Fruit fly (Drosophila melanogaster): ENCODE data around the gene CG13901.
A peak's percentile ranks its signal among the peaks of the same experiment; 100 is the strongest.

CG13901 gene

dm6 chr3L:835455-836034 lies 2.1 kb downstream of the CG13901 start, which contains the start of gene CG42554 (continued):
- TF ChIP-seq CG6683 (GFP tag; optimal IDR thresholded peaks at IDR 0.05): no peak
- peak; percentile 88 for TF ChIP-seq Dp (GFP tag; optimal IDR thresholded peaks at IDR 0.05)
- TF ChIP-seq CG14710 (tag; optimal IDR thresholded peaks at IDR 0.05): peak; percentile 44
- peak; percentile 10 for TF ChIP-seq twi (tag; optimal IDR thresholded peaks at IDR 0.05)
- no peak for TF ChIP-seq CG12744 (GFP tag; optimal IDR thresholded peaks at IDR 0.05)
- TF ChIP-seq CG9932 (GFP tag; IDR thresholded peaks at IDR 0.05): no peak
- no peak for TF ChIP-seq CG13296 (GFP tag; optimal IDR thresholded peaks at IDR 0.05)
- peak; percentile 56; the same call in 1 of the 3 replicates for TF ChIP-seq Opbp (GFP tag; IDR thresholded peaks at IDR 0.05; ENCODE audit: partially characterized antibody)
- no peak for TF ChIP-seq lola (GFP tag; optimal IDR thresholded peaks at IDR 0.05)
- TF ChIP-seq ttk (GFP tag; IDR thresholded peaks at IDR 0.05): no peak
- no peak for TF ChIP-seq pita (GFP tag; optimal IDR thresholded peaks at IDR 0.05)
- peak; percentile 68; the same call in 2 of the 3 replicates for TF ChIP-seq CG34224 (GFP tag; IDR thresholded peaks at IDR 0.05; ENCODE audit: partially characterized antibody)
- TF ChIP-seq HLH54F (GFP tag; optimal IDR thresholded peaks at IDR 0.05): no peak
- no peak for TF ChIP-seq CG10462 (GFP tag; optimal IDR thresholded peaks at IDR 0.05)
- TF ChIP-seq caup (GFP tag; optimal IDR thresholded peaks at IDR 0.05; ENCODE audit: severe bottlenecking): no peak
- no peak for TF ChIP-seq Ravus (GFP tag; IDR thresholded peaks at IDR 0.05)
- TF ChIP-seq CG3163 (GFP tag; optimal IDR thresholded peaks at IDR 0.05): no peak
- no peak for TF ChIP-seq CG14965 (GFP tag; optimal IDR thresholded peaks at IDR 0.05; ENCODE audit: borderline replicate concordance)
- no peak for TF ChIP-seq seq (GFP tag; IDR thresholded peaks at IDR 0.05)
- TF ChIP-seq inv (GFP tag; IDR thresholded peaks at IDR 0.05; ENCODE audit: partially characterized antibody): 0 out of 2 replicates have a peak, but pooled peaks have one; percentile 15
- TF ChIP-seq br (optimal IDR thresholded peaks at IDR 0.05): no peak
- TF ChIP-seq Hmx (GFP tag; optimal IDR thresholded peaks at IDR 0.05): no peak
- no peak for TF ChIP-seq pan (optimal IDR thresholded peaks at IDR 0.05)
- TF ChIP-seq pan (GFP tag; optimal IDR thresholded peaks at IDR 0.05 in 1 of 2, IDR thresholded peaks at IDR 0.05 in 1 of 2): no peak
- peak; percentile 58; the same call in 1 of the 2 replicates for TF ChIP-seq Bgb (GFP tag; IDR thresholded peaks at IDR 0.05; ENCODE audit: partially characterized antibody)
- no peak for TF ChIP-seq CG15696 (tag; optimal IDR thresholded peaks at IDR 0.05)
- TF ChIP-seq Dref (GFP tag; IDR thresholded peaks at IDR 0.05): peak; percentile 82
- peak; percentile 8 for TF ChIP-seq phol (tag; optimal IDR thresholded peaks at IDR 0.05)
- no peak for TF ChIP-seq bowl (GFP tag; IDR thresholded peaks at IDR 0.05)
- peak; percentile 59; the same call in 1 of the 2 replicates for TF ChIP-seq amos (GFP tag; IDR thresholded peaks at IDR 0.05; ENCODE audit: partially characterized antibody)
- TF ChIP-seq ranshi (GFP tag; IDR thresholded peaks at IDR 0.05): no peak
- no peak for TF ChIP-seq dmrt99B (tag; optimal IDR thresholded peaks at IDR 0.05)
- TF ChIP-seq CG7839 (tag; optimal IDR thresholded peaks at IDR 0.05): no peak
- peak; percentile 37 for TF ChIP-seq Sry-δ (GFP tag; optimal IDR thresholded peaks at IDR 0.05)
- TF ChIP-seq Lim3 (GFP tag; IDR thresholded peaks at IDR 0.05): no peak
- TF ChIP-seq NC2β (GFP tag; optimal IDR thresholded peaks at IDR 0.05): no peak
- no peak for TF ChIP-seq nerfin-1 (tag; optimal IDR thresholded peaks at IDR 0.05)
- TF ChIP-seq CG1233 (GFP tag; optimal IDR thresholded peaks at IDR 0.05): no peak
- TF ChIP-seq YL-1 (GFP tag; optimal IDR thresholded peaks at IDR 0.05): peak; percentile 69
- TF ChIP-seq wor (GFP tag; IDR thresholded peaks at IDR 0.05): no peak
- no peak for TF ChIP-seq CG4282 (GFP tag; optimal IDR thresholded peaks at IDR 0.05)
- no peak for TF ChIP-seq Sox100B (GFP tag; optimal IDR thresholded peaks at IDR 0.05)
- no peak for TF ChIP-seq CG7372 (GFP tag; IDR thresholded peaks at IDR 0.05)
- no peak for TF ChIP-seq CG13775 (GFP tag; optimal IDR thresholded peaks at IDR 0.05)
- no peak for TF ChIP-seq Oli (tag; optimal IDR thresholded peaks at IDR 0.05)
- no peak for TF ChIP-seq Drgx (GFP tag; IDR thresholded peaks at IDR 0.05)
- no peak for TF ChIP-seq ash1 (GFP tag; optimal IDR thresholded peaks at IDR 0.05)
- TF ChIP-seq CG8290 (GFP tag; optimal IDR thresholded peaks at IDR 0.05): no peak
- no peak for TF ChIP-seq CG8290 (tag; optimal IDR thresholded peaks at IDR 0.05)
- no peak for TF ChIP-seq TFAM (GFP tag; optimal IDR thresholded peaks at IDR 0.05)
- no peak for TF ChIP-seq CG32532 (GFP tag; IDR thresholded peaks at IDR 0.05)

Measured in whole organism, embryonic.